Fruit fly (Drosophila melanogaster) whole organism, embryonic: ENCODE data around the gene Tom70.

Experiments
- Adf1 ChIP-seq: fragments of 200-800 bp; sonication (Bioruptor generic); IDR thresholded peaks from 2 replicates; pipeline ENCODE4 v1.3.6; 2022; ENCODE audit warnings: missing biosample characterization, missing genetic modification characterization
- Atf3 ChIP-seq: fragments of 200-800 bp; sonication (Bioruptor generic); optimal IDR thresholded peaks from 3 replicates; lab custom pipeline; 2016; ENCODE audit warnings: missing biosample characterization, missing genetic modification characterization
- Blimp-1 ChIP-seq: fragments of 200-800 bp; sonication (Bioruptor generic); optimal IDR thresholded peaks from 3 replicates; lab custom pipeline; 2018; ENCODE audit warnings: missing biosample characterization, missing genetic modification characterization, mild to moderate bottlenecking, moderate library complexity, missing genetic modification reagents
- CG10147 ChIP-seq: fragments of 200-800 bp; sonication (Bioruptor generic); optimal IDR thresholded peaks from 2 replicates; lab custom pipeline; 2019; ENCODE audit warnings: missing biosample characterization, mild to moderate bottlenecking, missing genetic modification characterization, moderate library complexity
- CG10267 ChIP-seq: fragments of 200-800 bp; sonication (Bioruptor generic); optimal IDR thresholded peaks from 2 replicates; lab custom pipeline; 2018; ENCODE audit warnings: missing biosample characterization, mild to moderate bottlenecking, missing genetic modification characterization, moderate library complexity
- CG10321 ChIP-seq: fragments of 200-800 bp; sonication (Bioruptor generic); IDR thresholded peaks from 2 replicates; pipeline ENCODE4 v1.3.6; 2022; ENCODE audit warnings: missing biosample characterization, missing genetic modification characterization
- CG11504 ChIP-seq: fragments of 200-800 bp; sonication (Bioruptor generic); optimal IDR thresholded peaks from 3 replicates; lab custom pipeline; 2019; ENCODE audit warnings: missing biosample characterization, mild to moderate bottlenecking, missing genetic modification characterization, moderate library complexity
- CG11723 ChIP-seq: fragments of 200-800 bp; sonication (Bioruptor generic); optimal IDR thresholded peaks from 2 replicates; lab custom pipeline; 2017; ENCODE audit warnings: missing biosample characterization, mild to moderate bottlenecking, missing genetic modification characterization
- CG12071 ChIP-seq: fragments of 200-800 bp; sonication (Bioruptor generic); optimal IDR thresholded peaks from 3 replicates; lab custom pipeline; 2018; ENCODE audit warnings: missing biosample characterization, mild to moderate bottlenecking, missing genetic modification characterization
- CG14710 ChIP-seq: fragments of 200-800 bp; sonication (Bioruptor generic); optimal IDR thresholded peaks from 3 replicates; lab custom pipeline; 2019; ENCODE audit warnings: missing biosample characterization, mild to moderate bottlenecking, missing genetic modification characterization, moderate library complexity
- CG2120 ChIP-seq: fragments of 200-800 bp; sonication (Bioruptor generic); optimal IDR thresholded peaks from 3 replicates; lab custom pipeline; 2016; ENCODE audit warnings: missing biosample characterization, missing genetic modification characterization
- CG2875 ChIP-seq: fragments of 200-800 bp; sonication (Bioruptor generic); optimal IDR thresholded peaks from 2 replicates; lab custom pipeline; 2017; ENCODE audit warnings: missing biosample characterization, mild to moderate bottlenecking, missing genetic modification characterization, missing genetic modification reagents
- CG2889 ChIP-seq: fragments of 200-800 bp; sonication (Bioruptor generic); IDR thresholded peaks from 3 replicates; pipeline ENCODE4 v1.3.6; 2022; ENCODE audit warnings: missing biosample characterization, missing genetic modification characterization
- CG31388 ChIP-seq: fragments of 200-800 bp; sonication (Bioruptor generic); optimal IDR thresholded peaks from 2 replicates; lab custom pipeline; 2016; ENCODE audit warnings: missing biosample characterization, missing genetic modification characterization
- CG32532 ChIP-seq: fragments of 200-800 bp; sonication (Bioruptor generic); IDR thresholded peaks from 2 replicates; pipeline ENCODE4 v1.3.6; 2022; ENCODE audit warnings: missing biosample characterization, missing genetic modification characterization
- CG3995 ChIP-seq: fragments of 200-800 bp; sonication (Bioruptor generic); optimal IDR thresholded peaks from 3 replicates; lab custom pipeline; 2016; ENCODE audit warnings: missing biosample characterization, missing genetic modification characterization
- CG7745 ChIP-seq: fragments of 200-800 bp; sonication (Bioruptor generic); optimal IDR thresholded peaks from 2 replicates; lab custom pipeline; 2018; ENCODE audit warnings: missing biosample characterization, mild to moderate bottlenecking, missing genetic modification characterization, moderate library complexity
- CG8281 ChIP-seq: fragments of 200-800 bp; sonication (Bioruptor generic); optimal IDR thresholded peaks from 2 replicates; lab custom pipeline; 2018; ENCODE audit warnings: missing biosample characterization, mild to moderate bottlenecking, missing genetic modification characterization, moderate library complexity
- CG8478 ChIP-seq: fragments of >200 bp; optimal IDR thresholded peaks from 2 replicates; lab custom pipeline; 2018
- CG9932 ChIP-seq: fragments of 200-800 bp; sonication (Bioruptor generic); IDR thresholded peaks from 2 replicates; pipeline ENCODE4 v1.3.6; 2022; ENCODE audit warnings: missing biosample characterization, missing genetic modification characterization
- Dip2 ChIP-seq: fragments of 200-800 bp; sonication (Bioruptor generic); IDR thresholded peaks from 2 replicates; pipeline ENCODE4 v1.3.6; 2022; ENCODE audit warnings: missing biosample characterization, missing genetic modification characterization
- Dref ChIP-seq: fragments of 200-800 bp; sonication (Bioruptor generic); IDR thresholded peaks from 2 replicates; pipeline ENCODE4 v1.3.6; 2022; ENCODE audit warnings: missing biosample characterization, missing genetic modification characterization
- GATAe ChIP-seq: fragments of 200-800 bp; sonication (Bioruptor generic); conservative IDR thresholded peaks from 2 replicates; pipeline ENCODE4 v1.3.6; 2022; ENCODE audit warnings: missing biosample characterization, missing genetic modification characterization
- Hr39 ChIP-seq: fragments of >200 bp; optimal IDR thresholded peaks from 2 replicates; lab custom pipeline; 2017
- Med ChIP-seq: fragments of 200-800 bp; sonication (Bioruptor generic); peaks from one replicate; lab custom pipeline; 2016; ENCODE audit warnings: missing biosample characterization, missing genetic modification characterization, mild to moderate bottlenecking, inconsistent platforms, moderate library complexity
- NC2α ChIP-seq: fragments of 200-800 bp; sonication (Bioruptor generic); optimal IDR thresholded peaks from 2 replicates; lab custom pipeline; 2016; ENCODE audit warnings: missing biosample characterization, missing genetic modification characterization
- NC2β ChIP-seq: fragments of 200-800 bp; sonication (Bioruptor generic); optimal IDR thresholded peaks from 2 replicates; lab custom pipeline; 2016; ENCODE audit warnings: missing biosample characterization, missing genetic modification characterization
- Ssrp ChIP-seq: fragments of 200-800 bp; sonication (Bioruptor generic); optimal IDR thresholded peaks from 2 replicates; lab custom pipeline; 2018; ENCODE audit warnings: missing biosample characterization, mild to moderate bottlenecking, missing genetic modification characterization, moderate library complexity
- ase ChIP-seq: fragments of 200-800 bp; sonication (Bioruptor generic); IDR thresholded peaks from 3 replicates; pipeline ENCODE4 v1.3.6; 2022; ENCODE audit warnings: missing biosample characterization, missing genetic modification characterization
- cato ChIP-seq: fragments of 200-800 bp; sonication (Bioruptor generic); optimal IDR thresholded peaks from 2 replicates; lab custom pipeline; 2016; ENCODE audit warnings: missing biosample characterization, missing genetic modification characterization, borderline replicate concordance
- chm ChIP-seq: fragments of 200-800 bp; sonication (Bioruptor generic); IDR thresholded peaks from 2 replicates; pipeline ENCODE4 v1.3.6; 2022; ENCODE audit warnings: missing biosample characterization, missing genetic modification characterization
- fu2 ChIP-seq: fragments of 200-800 bp; sonication (Bioruptor generic); optimal IDR thresholded peaks from 2 replicates; lab custom pipeline; 2016; ENCODE audit warnings: missing biosample characterization, missing genetic modification characterization
- grau ChIP-seq: fragments of 200-800 bp; optimal IDR thresholded peaks from 3 replicates; lab custom pipeline; 2019; ENCODE audit warnings: missing biosample characterization, mild to moderate bottlenecking, missing genetic modification characterization, moderate library complexity
- h ChIP-seq: fragments of >200 bp; optimal IDR thresholded peaks from 2 replicates; lab custom pipeline; 2017
- ham ChIP-seq: fragments of 200-800 bp; sonication (Bioruptor generic); IDR thresholded peaks from 2 replicates; pipeline ENCODE4 v1.3.6; 2022; ENCODE audit warnings: missing biosample characterization, missing genetic modification characterization
- lilli ChIP-seq: fragments of 200-800 bp; sonication (Bioruptor generic); optimal IDR thresholded peaks from 3 replicates; lab custom pipeline; 2016; ENCODE audit warnings: missing biosample characterization, missing genetic modification characterization
- mam ChIP-seq: fragments of 200-800 bp; sonication (Bioruptor generic); optimal IDR thresholded peaks from 3 replicates; lab custom pipeline; 2016; ENCODE audit warnings: missing biosample characterization, missing genetic modification characterization
- pfk ChIP-seq: fragments of 200-800 bp; sonication (Bioruptor generic); optimal IDR thresholded peaks from 2 replicates; lab custom pipeline; 2018; ENCODE audit warnings: missing biosample characterization, mild to moderate bottlenecking, missing genetic modification characterization, moderate library complexity
- pita ChIP-seq: fragments of 200-800 bp; sonication (Bioruptor generic); optimal IDR thresholded peaks from 2 replicates; lab custom pipeline; 2017; ENCODE audit warnings: missing biosample characterization, mild to moderate bottlenecking, missing genetic modification characterization
- pnt ChIP-seq: fragments of 200-800 bp; sonication (Bioruptor generic); optimal IDR thresholded peaks from 3 replicates; lab custom pipeline; 2016; ENCODE audit warnings: missing biosample characterization, missing genetic modification characterization
- pros ChIP-seq: fragments of 200-800 bp; sonication (Bioruptor generic); optimal IDR thresholded peaks from 3 replicates; lab custom pipeline; 2019; ENCODE audit warnings: missing biosample characterization, mild to moderate bottlenecking, missing genetic modification characterization, moderate library complexity
- psq ChIP-seq: fragments of 200-800 bp; sonication (Bioruptor generic); optimal IDR thresholded peaks from 2 replicates; lab custom pipeline; 2017; ENCODE audit warnings: missing biosample characterization, missing genetic modification characterization
- rib ChIP-seq: fragments of 200-800 bp; sonication (Bioruptor generic); IDR thresholded peaks from 2 replicates; pipeline ENCODE4 v1.3.6; 2022; ENCODE audit warnings: missing biosample characterization, missing genetic modification characterization
- ro ChIP-seq: fragments of 200-800 bp; sonication (Bioruptor generic); IDR thresholded peaks from 2 replicates; pipeline ENCODE4 v1.3.6; 2022; ENCODE audit warnings: missing biosample characterization, missing genetic modification characterization
- scrt ChIP-seq: fragments of 200-800 bp; sonication (Bioruptor generic); optimal IDR thresholded peaks from 2 replicates; lab custom pipeline; 2018; ENCODE audit warnings: missing biosample characterization, mild to moderate bottlenecking, missing genetic modification characterization, moderate library complexity
- shn ChIP-seq: fragments of 200-800 bp; sonication (Bioruptor generic); optimal IDR thresholded peaks from 3 replicates; lab custom pipeline; 2016; ENCODE audit warnings: missing biosample characterization, missing genetic modification characterization
- sna ChIP-seq: fragments of 200-800 bp; sonication (Bioruptor generic); IDR thresholded peaks from 2 replicates; pipeline ENCODE4 v1.3.6; 2022; ENCODE audit warnings: missing biosample characterization, missing genetic modification characterization; ENCODE audit not compliant: partially characterized antibody
- ssp ChIP-seq: fragments of 200-800 bp; sonication (Bioruptor generic); IDR thresholded peaks from 2 replicates; pipeline ENCODE4 v1.3.6; 2022; ENCODE audit warnings: missing biosample characterization, missing genetic modification characterization
- tup ChIP-seq: fragments of 200-800 bp; sonication (Bioruptor generic); optimal IDR thresholded peaks from 2 replicates; lab custom pipeline; 2016; ENCODE audit warnings: missing biosample characterization, mild to moderate bottlenecking, missing genetic modification characterization, moderate library complexity
- wek ChIP-seq: fragments of 200-800 bp; sonication (Bioruptor generic); optimal IDR thresholded peaks from 3 replicates; lab custom pipeline; 2018; ENCODE audit warnings: missing biosample characterization, mild to moderate bottlenecking, missing genetic modification characterization, moderate library complexity
- wor ChIP-seq: fragments of 200-800 bp; sonication (Bioruptor generic); IDR thresholded peaks from 2 replicates; pipeline ENCODE4 v1.3.6; 2022; ENCODE audit warnings: missing biosample characterization, missing genetic modification characterization

The Tom70 gene

dm6 chr2L:12044613-12045350, 6.5 kb upstream of the Tom70 start, which contains the start of gene CG6785 (continued):
- TF ChIP-seq CG14710 (tag; lab: Kevin White, UChicago), result peak; percentile 73
- peak; percentile 80 for TF ChIP-seq CG11504
- peak; percentile 52 for TF ChIP-seq CG10147 (GFP tag; lab: Kevin White, UChicago)
- TF ChIP-seq chm (GFP tag; lab: Robert Waterston, UW), result peak; percentile 88
- TF ChIP-seq CG11723, result peak; percentile 83
- peak; percentile 74 for TF ChIP-seq pnt (GFP tag; lab: Kevin White, UChicago)
- peak; percentile 74 for TF ChIP-seq scrt
- TF ChIP-seq CG7745 (tag; lab: Kevin White, UChicago), result peak; percentile 81
- TF ChIP-seq rib, result no peak; the same call in 1 of the 2 replicates
- peak; percentile 38; the same call in 1 of the 2 replicates for TF ChIP-seq CG32532 (GFP tag; lab: Robert Waterston, UW)
- TF ChIP-seq Blimp-1 (GFP tag; lab: Kevin White, UChicago), result peak; percentile 72
- no peak for TF ChIP-seq sna (GFP tag; lab: Robert Waterston, UW)
- TF ChIP-seq CG31388 (GFP tag; lab: Kevin White, UChicago), result no peak
- no peak for TF ChIP-seq Dref
- peak; percentile 91 for TF ChIP-seq NC2β (GFP tag; lab: Kevin White, UChicago)
- peak; percentile 37 for TF ChIP-seq mam (GFP tag; lab: Kevin White, UChicago)
- TF ChIP-seq CG12071 (GFP tag; lab: Kevin White, UChicago), result peak; percentile 95
- TF ChIP-seq CG9932 (GFP tag; lab: Robert Waterston, UW), result peak; percentile 30; the same call in 1 of the 2 replicates
- peak; percentile 73 for TF ChIP-seq pfk
- peak; percentile 56 for TF ChIP-seq lilli (GFP tag; lab: Kevin White, UChicago)
- no peak for TF ChIP-seq pita (GFP tag; lab: Kevin White, UChicago)
- peak; percentile 54 for TF ChIP-seq CG10321 (GFP tag; lab: Robert Waterston, UW)
- TF ChIP-seq wor, result no peak
- TF ChIP-seq ham, result no peak
- TF ChIP-seq CG2889 (GFP tag; lab: Robert Waterston, UW), result no peak
- no peak for TF ChIP-seq Ssrp (tag; lab: Kevin White, UChicago)
- no peak for TF ChIP-seq ro
- TF ChIP-seq CG8281 (tag; lab: Kevin White, UChicago), result peak; percentile 69
- TF ChIP-seq grau (tag; lab: Kevin White, UChicago), result peak; percentile 62
- TF ChIP-seq Med (GFP tag; lab: Kevin White, UChicago), result peak; percentile 96
- TF ChIP-seq pros (GFP tag; lab: Kevin White, UChicago), result no peak
- no peak for TF ChIP-seq GATAe (GFP tag; lab: Robert Waterston, UW)
- peak; percentile 71 for TF ChIP-seq CG2120
- TF ChIP-seq NC2α (GFP tag; lab: Kevin White, UChicago), result peak; percentile 90
- peak; percentile 97 for TF ChIP-seq wek (GFP tag; lab: Kevin White, UChicago)
- TF ChIP-seq Adf1 (GFP tag; lab: Robert Waterston, UW), result peak; percentile 18; the same call in 1 of the 2 replicates
- no peak for TF ChIP-seq CG8478
- TF ChIP-seq CG2875, result peak; percentile 96
- TF ChIP-seq CG10267, result peak; percentile 64
- TF ChIP-seq Dip2 (GFP tag; lab: Robert Waterston, UW), result no peak
- TF ChIP-seq ssp (GFP tag; lab: Robert Waterston, UW), result no peak
- no peak for TF ChIP-seq ase (GFP tag; lab: Robert Waterston, UW)
- peak; percentile 76 for TF ChIP-seq Atf3 (GFP tag; lab: Kevin White, UChicago)
- peak; percentile 66 for TF ChIP-seq tup (GFP tag; lab: Kevin White, UChicago)
- no peak for TF ChIP-seq Hr39 (lab: Kevin White, UChicago)
- peak; percentile 24 for TF ChIP-seq CG3995
- TF ChIP-seq cato (GFP tag; lab: Kevin White, UChicago), result peak; percentile 64
- TF ChIP-seq fu2 (GFP tag; lab: Kevin White, UChicago), result no peak
- TF ChIP-seq h, result no peak
- peak; percentile 68 for TF ChIP-seq shn (GFP tag; lab: Kevin White, UChicago)
- TF ChIP-seq psq (GFP tag; lab: Kevin White, UChicago), result peak; percentile 58
